Worm (Caenorhabditis elegans): ENCODE data around the gene C07B5.3.

Gene C07B5.3

DNA sequence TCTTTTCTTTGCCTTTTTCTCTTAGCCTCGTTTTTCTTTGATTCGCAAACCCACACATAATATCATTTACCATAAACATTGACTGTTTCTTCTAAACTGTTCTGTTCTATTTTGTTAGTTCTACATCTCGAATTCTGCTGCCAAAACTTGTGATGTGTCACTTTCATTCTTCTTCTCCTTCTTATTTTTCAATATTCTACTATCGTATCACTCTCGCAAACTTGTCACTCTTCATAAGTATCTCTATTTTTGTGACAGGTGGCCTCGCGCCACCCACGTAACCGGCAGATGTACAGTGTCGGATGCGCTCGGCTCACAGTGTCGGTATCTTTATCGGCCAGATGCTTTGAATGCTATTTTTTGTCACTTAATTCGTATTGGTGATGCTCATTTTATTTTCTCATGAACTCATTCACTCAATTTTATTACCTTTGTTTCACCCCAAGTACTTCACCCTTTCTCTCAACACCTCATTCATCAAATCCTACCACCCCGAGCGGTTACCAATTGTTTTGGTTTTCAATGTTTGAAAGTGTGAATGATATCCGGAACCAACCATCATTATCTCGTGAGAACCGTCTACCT, 14.5 kb downstream of the C07B5.3 start:
- TF ChIP-seq daf-12 (tag; optimal IDR thresholded peaks at IDR 0.05) (no peak), nhr-28 (tag; optimal IDR thresholded peaks at IDR 0.05) (no peak), pha-4 (tag; optimal IDR thresholded peaks at IDR 0.05) (peak; percentile 18)

DNA sequence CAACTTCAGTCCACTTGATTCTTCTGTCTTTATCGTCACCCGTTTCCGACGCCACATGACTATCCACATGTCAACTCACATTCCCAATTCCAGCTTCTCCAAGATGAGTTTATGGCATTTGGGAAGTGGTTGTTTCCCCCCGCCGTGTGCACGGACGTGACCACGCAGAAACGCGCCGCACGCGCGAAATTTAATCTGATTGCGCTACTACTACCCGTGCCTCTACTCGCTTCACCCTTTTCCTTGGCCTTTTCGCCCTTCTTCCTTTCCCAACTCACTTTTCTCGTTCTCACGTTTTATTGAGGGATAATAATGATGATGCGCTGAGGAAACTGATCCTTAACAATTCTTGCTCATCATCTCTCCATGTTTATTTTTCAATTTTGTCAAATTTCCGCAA, 16.7 kb downstream of the C07B5.3 start:
- TF ChIP-seq nhr-11 (tag; optimal IDR thresholded peaks at IDR 0.05) (no peak), lin-15B (tag; optimal IDR thresholded peaks at IDR 0.05) (peak; percentile 3), nhr-25 (tag; optimal IDR thresholded peaks at IDR 0.05) (no peak)

DNA sequence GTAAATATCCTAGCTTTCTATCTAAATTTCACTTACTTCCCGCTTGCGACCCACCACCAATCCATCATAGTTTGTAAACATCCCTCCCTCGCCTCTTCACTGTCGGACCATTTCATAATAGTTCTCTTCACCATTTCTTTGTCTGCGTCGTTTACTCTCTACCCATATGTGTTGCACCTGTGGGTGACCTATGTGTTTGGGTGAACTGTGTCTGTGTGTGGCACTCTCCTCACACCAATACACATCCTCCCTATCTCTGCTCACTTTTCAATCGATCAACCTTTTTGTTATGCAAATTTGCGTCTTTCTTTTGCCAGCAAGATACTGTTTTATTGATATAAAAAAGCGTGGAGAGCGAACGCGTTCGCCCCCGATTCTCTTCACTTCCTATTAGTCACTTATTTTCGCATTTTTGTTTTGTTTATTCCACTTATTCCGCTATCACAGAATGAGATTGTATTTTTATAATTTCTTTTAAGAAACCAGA, 18.1 kb downstream of the C07B5.3 start:
- TF ChIP-seq sea-2 (GFP tag; optimal IDR thresholded peaks at IDR 0.05) (no peak), lin-39 (tag; optimal IDR thresholded peaks at IDR 0.05) (peak; percentile 15), nhr-11 (tag; optimal IDR thresholded peaks at IDR 0.05) (no peak), unc-39 (tag; optimal IDR thresholded peaks at IDR 0.05) (no peak)

DNA sequence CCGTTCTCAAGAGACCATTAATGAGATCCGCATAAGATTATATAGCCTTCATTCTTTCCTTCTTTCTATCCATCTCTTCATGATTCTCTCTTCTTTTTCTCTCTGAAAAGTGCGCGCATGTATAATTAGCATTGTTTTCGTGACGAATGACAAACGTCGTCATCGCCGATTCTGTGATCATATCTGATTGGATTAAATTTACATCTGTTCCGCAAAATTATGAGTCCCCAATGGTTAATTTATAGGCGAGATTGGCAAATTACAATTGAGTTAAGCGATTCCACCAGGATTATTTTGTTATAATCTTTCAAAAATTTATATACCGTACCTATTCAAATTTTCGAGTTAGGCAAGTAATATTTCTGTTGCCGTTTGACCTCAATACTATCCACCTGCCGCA, 18.8 kb downstream of the C07B5.3 start:
- TF ChIP-seq ZK546.5 (tag; optimal IDR thresholded peaks at IDR 0.05) (no peak), nhr-237 (tag; optimal IDR thresholded peaks at IDR 0.05) (no peak), ceh-9 (tag; optimal IDR thresholded peaks at IDR 0.05) (no peak), ztf-11 (tag; optimal IDR thresholded peaks at IDR 0.05) (no peak), aly-2 (tag; optimal IDR thresholded peaks at IDR 0.05) (no peak), elt-1 (tag; optimal IDR thresholded peaks at IDR 0.05) (no peak), nhr-25 (tag; optimal IDR thresholded peaks at IDR 0.05) (no peak), unc-62 (GFP tag; optimal IDR thresholded peaks at IDR 0.05) (no peak), snpc-4 (tag; optimal IDR thresholded peaks at IDR 0.05) (no peak), ceh-28 (tag; optimal IDR thresholded peaks at IDR 0.05) (no peak), fos-1 (tag; optimal IDR thresholded peaks at IDR 0.05) (no peak), ama-1 (optimal IDR thresholded peaks at IDR 0.05) (no peak), pha-4 (tag; optimal IDR thresholded peaks at IDR 0.05) (no peak), nhr-67 (tag; optimal IDR thresholded peaks at IDR 0.05) (no peak), elt-2 (tag; optimal IDR thresholded peaks at IDR 0.05) (no peak), nfya-1 (tag; optimal IDR thresholded peaks at IDR 0.05; ENCODE audit: insufficient read depth) (no peak), sea-2 (GFP tag; optimal IDR thresholded peaks at IDR 0.05) (no peak)

DNA sequence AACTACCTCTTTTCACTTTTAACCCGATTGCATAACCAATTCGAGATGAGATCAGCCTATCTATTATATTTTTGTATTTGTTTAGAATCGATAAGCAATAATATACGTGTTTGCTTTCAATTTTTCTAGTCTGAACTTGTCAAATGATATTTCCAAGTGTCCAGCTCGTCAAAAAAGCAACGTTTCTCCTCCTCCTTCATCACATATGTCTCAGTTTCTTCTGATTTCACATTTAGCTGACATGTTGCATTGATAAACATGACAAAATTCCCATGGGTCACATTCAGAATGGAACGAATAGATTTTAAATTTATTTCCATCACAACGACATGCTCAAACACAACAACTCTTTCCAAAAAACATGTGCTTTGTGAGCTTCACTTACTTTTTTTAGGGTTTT, 23.7 kb downstream of the C07B5.3 start:
- TF ChIP-seq fos-1 (tag; optimal IDR thresholded peaks at IDR 0.05) = no peak
- no peak for TF ChIP-seq nhr-12 (tag; optimal IDR thresholded peaks at IDR 0.05)
- no peak for TF ChIP-seq ztf-4 (tag; optimal IDR thresholded peaks at IDR 0.05)
- TF ChIP-seq hmg-11 (tag; optimal IDR thresholded peaks at IDR 0.05) = no peak
- TF ChIP-seq nhr-43 (tag; optimal IDR thresholded peaks at IDR 0.05; ENCODE audit: poor library complexity, severe bottlenecking) = no peak
- no peak for TF ChIP-seq lsy-12 (tag; optimal IDR thresholded peaks at IDR 0.05)
- no peak for TF ChIP-seq ZK546.5 (tag; optimal IDR thresholded peaks at IDR 0.05)
- TF ChIP-seq snpc-4 (tag; optimal IDR thresholded peaks at IDR 0.05) = no peak
- no peak for TF ChIP-seq nhr-76 (tag; optimal IDR thresholded peaks at IDR 0.05)
- TF ChIP-seq zag-1 (tag; optimal IDR thresholded peaks at IDR 0.05) = no peak
- TF ChIP-seq ceh-9 (tag; optimal IDR thresholded peaks at IDR 0.05) = no peak
- no peak for TF ChIP-seq elt-2 (tag; optimal IDR thresholded peaks at IDR 0.05)
- TF ChIP-seq eor-1 (tag; optimal IDR thresholded peaks at IDR 0.05) = no peak

DNA sequence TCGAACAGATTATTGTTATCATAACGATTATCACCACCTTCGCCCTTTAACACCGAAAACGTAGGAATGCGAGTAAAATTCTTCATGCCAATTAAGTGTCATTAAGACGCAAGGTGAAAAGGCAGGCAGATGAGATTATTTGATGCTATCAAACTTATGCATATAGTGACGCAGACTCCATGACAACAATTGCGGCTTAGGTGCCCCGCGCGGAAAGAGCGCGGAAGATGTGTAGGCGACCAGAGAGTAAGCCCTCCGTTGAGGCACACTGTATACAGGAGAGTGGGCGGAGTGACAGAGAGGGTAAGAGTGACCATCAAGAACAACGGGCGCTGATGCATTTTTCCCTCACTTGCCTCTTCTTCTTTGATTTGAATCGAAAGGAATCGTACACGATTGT, 28.4 kb downstream of the C07B5.3 start:
- no peak for TF ChIP-seq ztf-4 (tag; optimal IDR thresholded peaks at IDR 0.05)
- TF ChIP-seq pqm-1 (tag; optimal IDR thresholded peaks at IDR 0.05) = no peak
- no peak for TF ChIP-seq sea-2 (GFP tag; optimal IDR thresholded peaks at IDR 0.05)
- TF ChIP-seq lin-39 (tag; optimal IDR thresholded peaks at IDR 0.05) = no peak
- no peak for TF ChIP-seq eor-1 (tag; optimal IDR thresholded peaks at IDR 0.05)
- TF ChIP-seq ceh-28 (tag; optimal IDR thresholded peaks at IDR 0.05) = no peak
- TF ChIP-seq ZK546.5 (tag; optimal IDR thresholded peaks at IDR 0.05) = no peak
- no peak for TF ChIP-seq snpc-4 (tag; optimal IDR thresholded peaks at IDR 0.05)
- no peak for TF ChIP-seq mdl-1 (tag; optimal IDR thresholded peaks at IDR 0.05)
- no peak for TF ChIP-seq elt-3 (tag; optimal IDR thresholded peaks at IDR 0.05)
- TF ChIP-seq nhr-237 (tag; optimal IDR thresholded peaks at IDR 0.05) = no peak
- no peak for TF ChIP-seq fkh-10 (GFP tag; optimal IDR thresholded peaks at IDR 0.05)
- TF ChIP-seq nfya-1 (tag; optimal IDR thresholded peaks at IDR 0.05; ENCODE audit: insufficient read depth) = no peak
